Fruit fly (Drosophila melanogaster) whole organism, pupa: ENCODE results near the gene CG17221.

ENCODE experiments used
- CG10348 ChIP-seq: fragments of 200-800 bp; sonication (Bioruptor generic); IDR thresholded peaks from 2 replicates; pipeline ENCODE4 v1.3.6; 2022; ENCODE audit warnings: missing biosample characterization, missing genetic modification characterization
- CG12605 ChIP-seq: fragments of 200-800 bp; sonication (Bioruptor generic); IDR thresholded peaks from 2 replicates; pipeline ENCODE4 v1.3.6; 2022; ENCODE audit warnings: missing biosample characterization, missing genetic modification characterization
- CG13204 ChIP-seq: fragments of 200-800 bp; sonication (Bioruptor generic); optimal IDR thresholded peaks from 2 replicates; lab custom pipeline; 2018; ENCODE audit warnings: missing biosample characterization, mild to moderate bottlenecking, missing genetic modification characterization, moderate library complexity
- CG14655 ChIP-seq: fragments of 200-800 bp; sonication (Bioruptor generic); optimal IDR thresholded peaks from 3 replicates; lab custom pipeline; 2017; ENCODE audit warnings: mild to moderate bottlenecking, missing biosample characterization, missing genetic modification reagents, missing genetic modification characterization
- CG15710 ChIP-seq: fragments of 200-800 bp; sonication (Bioruptor generic); optimal IDR thresholded peaks from 2 replicates; lab custom pipeline; 2018; ENCODE audit warnings: missing biosample characterization, mild to moderate bottlenecking, missing genetic modification characterization, moderate library complexity
- CG17806 ChIP-seq: fragments of 200-800 bp; sonication (Bioruptor generic); optimal IDR thresholded peaks from 2 replicates; lab custom pipeline; 2018; ENCODE audit warnings: missing biosample characterization, mild to moderate bottlenecking, missing genetic modification characterization, moderate library complexity
- CG32121 ChIP-seq: fragments of 200-800 bp; sonication (Bioruptor generic); IDR thresholded peaks from 2 replicates; pipeline ENCODE4 v1.3.6; 2022; ENCODE audit warnings: missing biosample characterization, missing genetic modification characterization
- CG34367 ChIP-seq: fragments of 200-800 bp; sonication (Bioruptor generic); optimal IDR thresholded peaks from 2 replicates; lab custom pipeline; 2018; ENCODE audit warnings: missing biosample characterization, mild to moderate bottlenecking, missing genetic modification characterization
- CG4496 ChIP-seq: fragments of 200-800 bp; sonication (Bioruptor generic); IDR thresholded peaks from 3 replicates; pipeline ENCODE4 v1.3.6; 2022; ENCODE audit warnings: missing biosample characterization, missing genetic modification characterization
- CG8159 ChIP-seq: fragments of 200-800 bp; sonication (Bioruptor generic); optimal IDR thresholded peaks from 3 replicates; lab custom pipeline; 2018; ENCODE audit warnings: missing biosample characterization, mild to moderate bottlenecking, missing genetic modification characterization, moderate library complexity
- CG8301 ChIP-seq: fragments of 200-800 bp; sonication (Bioruptor generic); optimal IDR thresholded peaks from 2 replicates; lab custom pipeline; 2018; ENCODE audit warnings: missing biosample characterization, mild to moderate bottlenecking, missing genetic modification characterization
- CG9948 ChIP-seq: fragments of 200-800 bp; sonication (Bioruptor generic); optimal IDR thresholded peaks from 2 replicates; lab custom pipeline; 2018; ENCODE audit warnings: missing biosample characterization, mild to moderate bottlenecking, missing genetic modification characterization, moderate library complexity
- D1 ChIP-seq: fragments of 200-800 bp; sonication (Bioruptor generic); optimal IDR thresholded peaks from 2 replicates; lab custom pipeline; 2018; ENCODE audit warnings: missing biosample characterization, mild to moderate bottlenecking, missing genetic modification characterization, moderate library complexity
- EcR ChIP-seq: fragments of 200-800 bp; sonication (Bioruptor generic); optimal IDR thresholded peaks from 3 replicates; lab custom pipeline; 2019; ENCODE audit warnings: missing biosample characterization, missing genetic modification characterization, mild to moderate bottlenecking, moderate library complexity, missing genetic modification reagents
- Ets98B ChIP-seq: fragments of 200-800 bp; sonication (Bioruptor generic); IDR thresholded peaks from 2 replicates; pipeline ENCODE4 v1.3.6; 2022; ENCODE audit warnings: missing biosample characterization, missing genetic modification characterization
- Pif1A ChIP-seq: fragments of 200-800 bp; sonication (Bioruptor generic); optimal IDR thresholded peaks from 3 replicates; lab custom pipeline; 2016; ENCODE audit warnings: missing biosample characterization, missing genetic modification characterization
- Pif1B ChIP-seq: fragments of 200-800 bp; sonication (Bioruptor generic); optimal IDR thresholded peaks from 3 replicates; lab custom pipeline; 2016; ENCODE audit warnings: missing biosample characterization, missing genetic modification characterization
- Snoo ChIP-seq: fragments of 200-800 bp; sonication (Bioruptor generic); optimal IDR thresholded peaks from 3 replicates; lab custom pipeline; 2017; ENCODE audit warnings: missing biosample characterization, mild to moderate bottlenecking, missing genetic modification characterization, inconsistent platforms
- fd96Ca ChIP-seq: fragments of 200-800 bp; sonication (Bioruptor generic); IDR thresholded peaks from 3 replicates; pipeline ENCODE4 v1.3.6; 2022; ENCODE audit warnings: missing biosample characterization, missing genetic modification characterization
- gl ChIP-seq: fragments of 200-800 bp; sonication (Bioruptor generic); optimal IDR thresholded peaks from 2 replicates; lab custom pipeline; 2018; ENCODE audit warnings: missing biosample characterization, mild to moderate bottlenecking, missing genetic modification characterization
- rn ChIP-seq: fragments of 200-800 bp; sonication (Bioruptor generic); IDR thresholded peaks from 2 replicates; pipeline ENCODE4 v1.3.6; 2022; ENCODE audit warnings: missing biosample characterization, missing genetic modification characterization

Gene CG17221

dm6 chr2L:3044660-3045504, 5.1 kb downstream of the CG17221 start:
- TF ChIP-seq Ets98B (GFP tag; lab: Robert Waterston, UW) (no peak), EcR (no peak), CG13204 (no peak), CG4496 (GFP tag; lab: Robert Waterston, UW) (no peak), CG32121 (GFP tag; lab: Robert Waterston, UW) (no peak)

dm6 chr2L:3055710-3056447, 16.1 kb downstream of the CG17221 start:
- TF ChIP-seq Ets98B (GFP tag; lab: Robert Waterston, UW) (no peak), EcR (no peak), CG17806 (tag; lab: Kevin White, UChicago) (no peak), rn (GFP tag; lab: Robert Waterston, UW) (no peak), CG9948 (tag; lab: Kevin White, UChicago) (peak; percentile 21), Pif1A (peak; percentile 35), Snoo (tag; lab: Kevin White, UChicago) (no peak), CG10348 (GFP tag; lab: Robert Waterston, UW) (no peak), gl (no peak), CG14655 (GFP tag; lab: Kevin White, UChicago) (peak; percentile 75), CG4496 (GFP tag; lab: Robert Waterston, UW) (no peak), CG8301 (tag; lab: Kevin White, UChicago) (no peak), CG15710 (tag; lab: Kevin White, UChicago) (peak; percentile 38), fd96Ca (no peak), D1 (tag; lab: Kevin White, UChicago) (no peak), CG12605 (GFP tag; lab: Robert Waterston, UW) (no peak), CG34367 (tag; lab: Kevin White, UChicago) (no peak), CG8159 (tag; lab: Kevin White, UChicago) (peak; percentile 54), CG32121 (GFP tag; lab: Robert Waterston, UW) (no peak), CG13204 (no peak), Pif1B (GFP tag; lab: Kevin White, UChicago) (peak; percentile 33)

dm6 chr2L:3056448-3056790, 16.6 kb downstream of the CG17221 start, which contains the start of gene FASN1:
Gene FASN1 (plus strand): TSS chr2L:3056598.
- TF ChIP-seq Ets98B (GFP tag; lab: Robert Waterston, UW) = peak; percentile 52; the same call in 1 of the 2 replicates
- TF ChIP-seq CG8301 (tag; lab: Kevin White, UChicago) = no peak
- no peak for TF ChIP-seq CG14655 (GFP tag; lab: Kevin White, UChicago)
- TF ChIP-seq CG8159 (tag; lab: Kevin White, UChicago) = peak; percentile 3
- TF ChIP-seq fd96Ca = peak; percentile 50; the same call in 2 of the 3 replicates
- peak; percentile 46 for TF ChIP-seq CG12605 (GFP tag; lab: Robert Waterston, UW)
- peak; percentile 23; the same call in 1 of the 2 replicates for TF ChIP-seq CG32121 (GFP tag; lab: Robert Waterston, UW)
- TF ChIP-seq CG15710 (tag; lab: Kevin White, UChicago) = no peak
- peak; percentile 11 for TF ChIP-seq Pif1B (GFP tag; lab: Kevin White, UChicago)
- TF ChIP-seq gl = no peak
- 0 out of 3 replicates have a peak, but pooled peaks have one; percentile 58 for TF ChIP-seq CG4496 (GFP tag; lab: Robert Waterston, UW)
- no peak for TF ChIP-seq CG34367 (tag; lab: Kevin White, UChicago)
- TF ChIP-seq Snoo (tag; lab: Kevin White, UChicago) = no peak

- TF ChIP-seq CG15710 (tag; lab: Kevin White, UChicago) (no peak), EcR (peak; percentile 0), CG4496 (GFP tag; lab: Robert Waterston, UW) (no peak)
Observed at dm6 chr2L:3057951-3058771, 18.4 kb downstream of the CG17221 start.

DNA sequence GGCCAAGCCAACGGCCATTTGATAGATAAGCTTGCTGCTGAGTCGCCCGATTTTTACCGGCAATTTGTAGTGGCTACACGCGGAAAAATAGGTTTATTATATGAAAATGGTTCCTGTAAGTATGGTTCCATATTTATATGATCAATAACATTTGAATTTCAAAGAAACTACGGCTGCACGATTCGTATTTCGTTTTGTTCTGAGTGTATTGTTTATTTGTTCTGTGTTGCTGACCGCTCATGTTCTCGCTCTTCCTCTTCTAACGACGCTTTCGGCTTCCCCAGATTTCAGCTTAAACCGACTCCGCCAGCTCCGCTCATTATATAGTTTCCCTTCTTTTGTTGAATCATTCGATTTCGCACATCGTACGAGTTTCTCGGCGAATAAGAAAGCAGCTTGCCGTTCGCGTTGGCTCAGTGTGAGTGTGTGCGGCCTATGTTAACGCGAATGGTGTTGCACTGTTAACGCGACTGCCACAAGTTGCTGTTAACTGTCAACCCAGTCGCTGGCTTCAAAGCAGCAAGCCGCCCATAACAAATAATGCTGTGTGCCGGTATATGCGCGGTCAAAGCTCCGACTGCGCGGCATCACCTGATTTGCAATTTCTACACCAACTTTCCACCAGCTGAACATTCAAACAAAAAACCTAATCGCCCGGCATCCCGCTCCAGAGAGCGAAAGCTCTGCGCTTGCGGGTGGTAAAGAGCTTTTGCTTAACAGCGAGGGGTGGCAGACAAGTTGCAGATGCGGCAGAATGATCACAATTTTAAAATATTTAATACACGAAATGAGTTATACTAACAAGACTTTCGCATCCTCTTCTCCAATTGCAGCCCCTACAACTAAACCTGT, 19.2 kb downstream of the CG17221 start:
- TF ChIP-seq CG12605 (GFP tag; lab: Robert Waterston, UW) (peak; percentile 29; the same call in 1 of the 2 replicates), CG8159 (tag; lab: Kevin White, UChicago) (no peak), Pif1B (GFP tag; lab: Kevin White, UChicago) (no peak), rn (GFP tag; lab: Robert Waterston, UW) (no peak), CG8301 (tag; lab: Kevin White, UChicago) (no peak), Ets98B (GFP tag; lab: Robert Waterston, UW) (peak; percentile 36), CG17806 (tag; lab: Kevin White, UChicago) (no peak), CG34367 (tag; lab: Kevin White, UChicago) (no peak), Pif1A (no peak), fd96Ca (peak; percentile 69; the same call in 2 of the 3 replicates), CG14655 (GFP tag; lab: Kevin White, UChicago) (no peak), CG15710 (tag; lab: Kevin White, UChicago) (no peak), CG4496 (GFP tag; lab: Robert Waterston, UW) (peak; percentile 52; the same call in 2 of the 3 replicates), Snoo (tag; lab: Kevin White, UChicago) (no peak), gl (no peak), CG9948 (tag; lab: Kevin White, UChicago) (no peak), EcR (no peak), CG10348 (GFP tag; lab: Robert Waterston, UW) (no peak), D1 (tag; lab: Kevin White, UChicago) (no peak), CG13204 (no peak), CG32121 (GFP tag; lab: Robert Waterston, UW) (no peak)
- TF ChIP-seq, all 21 proteins: peak for 4
